Worm (Caenorhabditis elegans) whole organism, midembryonic: Measurements from ENCODE around the gene ZK688.11.

Experiments
- T22C8.4 ChIP-seq: fragments of 200-800 bp; sonication (Bioruptor generic); IDR thresholded peaks from 2 replicates; pipeline ENCODE4 v1.3.6; 2022; ENCODE audit warnings: missing genetic modification characterization, missing compliant biosample characterization
- cog-1 ChIP-seq: sonication (generic microtip); optimal IDR thresholded peaks from 2 replicates; lab custom pipeline; 2016; ENCODE audit warnings: missing genetic modification characterization, missing compliant biosample characterization
- flt-1 ChIP-seq: fragments of 200-800 bp; sonication (Bioruptor generic); IDR thresholded peaks from 2 replicates; pipeline ENCODE4 v1.3.6; 2022; ENCODE audit warnings: missing genetic modification characterization, missing compliant biosample characterization
- klf-2 ChIP-seq: fragments of 200-800 bp; sonication (Bioruptor generic); conservative IDR thresholded peaks from 2 replicates; pipeline ENCODE4 v1.3.6; 2022; ENCODE audit warnings: missing genetic modification reagents, missing genetic modification characterization, missing compliant biosample characterization
- ref-1 ChIP-seq: fragments of 200-800 bp; sonication (Bioruptor generic); conservative IDR thresholded peaks from 2 replicates; pipeline ENCODE4 v1.3.6; 2022; ENCODE audit warnings: missing genetic modification reagents, missing genetic modification characterization, missing compliant biosample characterization
- tab-1 ChIP-seq: fragments of 200-800 bp; sonication (Bioruptor generic); IDR thresholded peaks from 2 replicates; pipeline ENCODE4 v1.3.6; 2022; ENCODE audit warnings: missing genetic modification characterization, missing compliant biosample characterization
- ztf-23 ChIP-seq: fragments of 200-800 bp; sonication (Bioruptor generic); IDR thresholded peaks from 2 replicates; pipeline ENCODE4 v1.3.6; 2022; ENCODE audit warnings: missing genetic modification reagents, missing genetic modification characterization, missing compliant biosample characterization
- ztf-29 ChIP-seq: fragments of 200-800 bp; sonication (Bioruptor generic); IDR thresholded peaks from 2 replicates; pipeline ENCODE4 v1.3.6; 2022; ENCODE audit warnings: missing genetic modification reagents, missing genetic modification characterization, missing compliant biosample characterization

- TF ChIP-seq tab-1 (GFP tag; lab: Robert Waterston, UW), result no peak
- TF ChIP-seq ztf-29 (GFP tag; lab: Robert Waterston, UW), result no peak
- no peak for TF ChIP-seq flt-1 (GFP tag; lab: Robert Waterston, UW)
- TF ChIP-seq ztf-23 (GFP tag; lab: Robert Waterston, UW), result no peak
- no peak for TF ChIP-seq klf-2 (GFP tag; lab: Robert Waterston, UW)
- no peak for TF ChIP-seq ref-1 (GFP tag; lab: Robert Waterston, UW)
- TF ChIP-seq cog-1 (tag; lab: Kevin White, UChicago), result no peak
- TF ChIP-seq T22C8.4 (GFP tag; lab: Robert Waterston, UW), result no peak
These were observed 48.5 kb upstream of the ZK688.11 start, which contains the start of gene ran-2 for ce11 chrIII:7933235-7933634.
